ENCODE assay signal across 5 worm cellular contexts in genomic region chrII:10704575-10705170, ce11.
A peak's percentile ranks its signal among the peaks of the same experiment; 100 is the strongest.
TF ChIP-seq lines count a peak whose summit lies in the region.

TSS of gene col-39 (plus strand) at chrII:10704916.

TF ChIP-seq in whole organism, L1 larva, 84 proteins besides CTCF, POLR2A, EP300 and RAD21:
- TF ChIP-seq snu-23 (GFP tag; optimal IDR thresholded peaks at IDR 0.05; lab: Kevin White, UChicago) (peak; percentile 11), nhr-85 (tag; lab: Kevin White, UChicago) (peak; percentile 79), lin-14 (GFP tag; optimal IDR thresholded peaks at IDR 0.05; lab: Kevin White, UChicago) (peak; percentile 54), C04F5.9 (tag; optimal IDR thresholded peaks at IDR 0.05; lab: Kevin White, UChicago) (no peak), nhr-20 (tag; optimal IDR thresholded peaks at IDR 0.05; lab: Kevin White, UChicago) (peak; percentile 33), skn-1 (tag; optimal IDR thresholded peaks at IDR 0.05; lab: Kevin White, UChicago) (no peak), unc-86 (tag; optimal IDR thresholded peaks at IDR 0.05; lab: Kevin White, UChicago) (no peak)

TF ChIP-seq in whole organism, L2 larva, 48 proteins besides CTCF, POLR2A, EP300 and RAD21:
- TF ChIP-seq nhr-25 (tag; optimal IDR thresholded peaks at IDR 0.05; lab: Kevin White, UChicago) (peak; percentile 48), blmp-1 (tag; optimal IDR thresholded peaks at IDR 0.05; lab: Kevin White, UChicago; ENCODE audit: insufficient read depth) (peak; percentile 51), ama-1 (optimal IDR thresholded peaks at IDR 0.05; lab: Kevin White, UChicago) (peak; percentile 41), nhr-12 (tag; optimal IDR thresholded peaks at IDR 0.05; lab: Kevin White, UChicago) (no peak), lin-11 (tag; optimal IDR thresholded peaks at IDR 0.05; lab: Kevin White, UChicago) (no peak)

TF ChIP-seq in whole organism, L3 larva, 47 proteins besides CTCF, POLR2A, EP300 and RAD21:
- TF ChIP-seq aly-2 (tag; optimal IDR thresholded peaks at IDR 0.05; lab: Kevin White, UChicago): no peak
- peak; percentile 69 for TF ChIP-seq ama-1 (optimal IDR thresholded peaks at IDR 0.05; lab: Kevin White, UChicago)
- peak; percentile 56 for TF ChIP-seq nhr-25 (tag; optimal IDR thresholded peaks at IDR 0.05; lab: Kevin White, UChicago)
- no peak for TF ChIP-seq ceh-82 (tag; optimal IDR thresholded peaks at IDR 0.05; lab: Kevin White, UChicago)
- no peak for TF ChIP-seq nhr-67 (tag; optimal IDR thresholded peaks at IDR 0.05; lab: Kevin White, UChicago)
- no peak for TF ChIP-seq tbx-2 (tag; optimal IDR thresholded peaks at IDR 0.05; lab: Kevin White, UChicago)

TF ChIP-seq in whole organism, L4 larva, 104 proteins besides CTCF, POLR2A, EP300 and RAD21:
- peak; percentile 17 for TF ChIP-seq hlh-30 (tag; optimal IDR thresholded peaks at IDR 0.05; lab: Kevin White, UChicago; ENCODE audit: insufficient read depth)
- TF ChIP-seq madf-5 (GFP tag; IDR thresholded peaks at IDR 0.05; lab: Robert Waterston, UW): peak in 1 of 2 experiments; percentile 95; a peak in 2 of 4 replicates
- TF ChIP-seq ceh-62 (tag; optimal IDR thresholded peaks at IDR 0.05; lab: Kevin White, UChicago): no peak
- no peak for TF ChIP-seq mep-1 (tag; optimal IDR thresholded peaks at IDR 0.05; lab: Kevin White, UChicago)
- no peak for TF ChIP-seq duxl-1 (tag; optimal IDR thresholded peaks at IDR 0.05; lab: Kevin White, UChicago; ENCODE audit: poor library complexity)
- no peak for TF ChIP-seq gei-8 (GFP tag; optimal IDR thresholded peaks at IDR 0.05; lab: Kevin White, UChicago)
- TF ChIP-seq daf-8 (GFP tag; IDR thresholded peaks at IDR 0.05; lab: Robert Waterston, UW): no peak
- no peak for TF ChIP-seq rbr-2 (tag; optimal IDR thresholded peaks at IDR 0.05; lab: Kevin White, UChicago)
- no peak for TF ChIP-seq Y105C5A.15 (GFP tag; IDR thresholded peaks at IDR 0.05; lab: Robert Waterston, UW)
- TF ChIP-seq nhr-42 (GFP tag; IDR thresholded peaks at IDR 0.05; lab: Robert Waterston, UW): no peak
- no peak for TF ChIP-seq lin-1 (GFP tag; IDR thresholded peaks at IDR 0.05; lab: Robert Waterston, UW)
- TF ChIP-seq zfp-2 (tag; optimal IDR thresholded peaks at IDR 0.05; lab: Kevin White, UChicago): no peak
- TF ChIP-seq lir-3 (tag; optimal IDR thresholded peaks at IDR 0.05; lab: Kevin White, UChicago): no peak
- TF ChIP-seq mdt-29 (GFP tag; IDR thresholded peaks at IDR 0.05; lab: Robert Waterston, UW): no peak
- TF ChIP-seq Y48G9A.11 (GFP tag; IDR thresholded peaks at IDR 0.05; lab: Robert Waterston, UW): no peak
- TF ChIP-seq spr-1 (tag; optimal IDR thresholded peaks at IDR 0.05; lab: Kevin White, UChicago): no peak
- TF ChIP-seq sdz-12 (GFP tag; optimal IDR thresholded peaks at IDR 0.05; lab: Kevin White, UChicago): no peak
- no peak for TF ChIP-seq lin-38 (GFP tag; IDR thresholded peaks at IDR 0.05; lab: Robert Waterston, UW)
- TF ChIP-seq F10B5.3 (tag; optimal IDR thresholded peaks at IDR 0.05; lab: Kevin White, UChicago): no peak
- peak; percentile 34 for TF ChIP-seq nhr-25 (tag; optimal IDR thresholded peaks at IDR 0.05; lab: Kevin White, UChicago; ENCODE audit: borderline replicate concordance, insufficient read depth)
- no peak for TF ChIP-seq tra-1 (GFP tag; IDR thresholded peaks at IDR 0.05; lab: Robert Waterston, UW)
- no peak for TF ChIP-seq spr-3 (GFP tag; optimal IDR thresholded peaks at IDR 0.05; lab: Kevin White, UChicago)
- peak; percentile 32 for TF ChIP-seq ama-1 (optimal IDR thresholded peaks at IDR 0.05; lab: Kevin White, UChicago)
- no peak for TF ChIP-seq fkh-10 (GFP tag; optimal IDR thresholded peaks at IDR 0.05; lab: Kevin White, UChicago)
- TF ChIP-seq unc-62 (GFP tag; optimal IDR thresholded peaks at IDR 0.05 in 1 of 2; lab: Kevin White, UChicago): peak in 1 of 2 experiments; percentile 88
- TF ChIP-seq unc-62 (tag; optimal IDR thresholded peaks at IDR 0.05; lab: Kevin White, UChicago): no peak

TF ChIP-seq in whole organism, young adult, 124 proteins besides CTCF, POLR2A, EP300 and RAD21:
- no peak for TF ChIP-seq nfya-1 (tag; optimal IDR thresholded peaks at IDR 0.05; lab: Kevin White, UChicago; ENCODE audit: borderline replicate concordance, insufficient read depth)
- TF ChIP-seq lin-40 (tag; optimal IDR thresholded peaks at IDR 0.05; lab: Kevin White, UChicago): peak; percentile 8
